Worm (Caenorhabditis elegans): ENCODE data around the gene sru-3.
A peak's percentile ranks its signal among the peaks of the same experiment; 100 is the strongest.

Gene sru-3

DNA sequence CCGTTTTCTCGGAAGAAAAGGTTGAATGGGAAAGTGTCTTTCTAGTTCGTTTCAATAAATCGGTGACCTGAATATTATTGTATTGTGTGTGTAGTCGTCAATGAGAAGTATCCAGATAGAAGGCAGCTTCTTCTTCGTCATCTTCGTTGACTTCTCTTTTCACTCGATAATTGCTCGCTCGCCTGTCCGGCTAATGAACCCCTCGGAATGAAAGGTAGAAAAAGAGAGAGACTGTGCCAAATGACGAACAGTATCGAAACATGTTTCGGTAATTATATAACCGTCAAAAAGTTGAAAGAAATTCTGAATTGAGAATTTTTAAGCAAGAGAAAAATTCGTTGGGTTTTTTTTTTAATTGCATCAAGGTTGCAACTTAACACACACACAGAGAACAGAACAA, 39.0 kb upstream of the sru-3 start, which contains the start of gene cutl-17:
Gene cutl-17 (minus strand): TSS at position 101 of the 400 bp plus-strand sequence.
- TF ChIP-seq nhr-10 (tag; optimal IDR thresholded peaks at IDR 0.05): no peak
- no peak for TF ChIP-seq nhr-77 (tag; optimal IDR thresholded peaks at IDR 0.05)

DNA sequence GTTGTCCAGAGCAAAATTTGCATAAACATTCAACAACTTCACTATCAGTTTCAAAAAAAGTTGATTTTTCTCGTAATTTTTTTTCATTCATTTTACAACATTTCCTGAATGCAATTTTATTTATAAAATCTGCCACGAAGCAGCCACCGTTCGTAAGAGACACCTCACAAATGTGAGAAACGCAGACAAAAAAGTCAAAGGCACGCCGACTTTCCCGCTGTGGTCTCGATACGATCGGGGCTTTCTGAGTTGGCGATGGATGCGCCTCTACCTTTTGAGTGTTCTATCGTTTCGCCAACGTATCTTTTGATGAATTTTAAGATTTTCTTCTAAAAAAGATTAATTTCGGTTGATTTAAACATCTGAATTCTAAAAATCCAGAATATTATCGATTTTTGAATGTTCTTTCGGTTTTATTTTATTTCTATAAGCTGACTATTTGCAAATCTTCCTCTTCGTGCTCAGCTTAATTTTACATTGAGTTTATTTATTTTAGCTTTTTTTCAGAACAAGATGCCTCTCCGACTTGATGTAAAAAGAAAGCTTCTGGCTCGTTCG, 37.1 kb upstream of the sru-3 start, which contains the start of gene copb-2:
Gene copb-2 (plus strand): TSS at position 508 of the 558 bp plus-strand sequence.
- TF ChIP-seq ztf-11 (tag; optimal IDR thresholded peaks at IDR 0.05): no peak
- peak; percentile 20 for TF ChIP-seq sma-3 (GFP tag; optimal IDR thresholded peaks at IDR 0.05)
- no peak for TF ChIP-seq elt-1 (tag; optimal IDR thresholded peaks at IDR 0.05)
- TF ChIP-seq unc-62 (GFP tag; optimal IDR thresholded peaks at IDR 0.05): no peak
- peak; percentile 93 for TF ChIP-seq crh-2 (tag; optimal IDR thresholded peaks at IDR 0.05)
- TF ChIP-seq R02D3.7 (tag; optimal IDR thresholded peaks at IDR 0.05): no peak
- peak; percentile 55 for TF ChIP-seq lin-11 (tag; optimal IDR thresholded peaks at IDR 0.05)
- peak; percentile 36 for TF ChIP-seq sma-9 (GFP tag; optimal IDR thresholded peaks at IDR 0.05)
- no peak for TF ChIP-seq sma-9 (tag; optimal IDR thresholded peaks at IDR 0.05)
- peak; percentile 4 for TF ChIP-seq sem-4 (tag; optimal IDR thresholded peaks at IDR 0.05)
- TF ChIP-seq ztf-1 (GFP tag; conservative IDR thresholded peaks at IDR 0.05): no peak
- peak; percentile 68 for TF ChIP-seq lin-13 (GFP tag; optimal IDR thresholded peaks at IDR 0.05)
- no peak for TF ChIP-seq egl-27 (tag; optimal IDR thresholded peaks at IDR 0.05)
- TF ChIP-seq unc-39 (tag; optimal IDR thresholded peaks at IDR 0.05): no peak
- no peak for TF ChIP-seq nhr-77 (tag; optimal IDR thresholded peaks at IDR 0.05)
- TF ChIP-seq lsy-2 (tag; optimal IDR thresholded peaks at IDR 0.05): peak; percentile 17 to 84
- TF ChIP-seq C34F6.9 (tag; optimal IDR thresholded peaks at IDR 0.05): peak; percentile 79
- TF ChIP-seq nhr-129 (tag; optimal IDR thresholded peaks at IDR 0.05): peak; percentile 28
- TF ChIP-seq nhr-237 (tag; optimal IDR thresholded peaks at IDR 0.05): no peak
- peak; percentile 85 for TF ChIP-seq unc-55 (GFP tag; optimal IDR thresholded peaks at IDR 0.05)
- no peak for TF ChIP-seq lin-39 (tag; optimal IDR thresholded peaks at IDR 0.05)
- TF ChIP-seq F13H6.1 (tag; optimal IDR thresholded peaks at IDR 0.05): no peak
- peak; percentile 20 for TF ChIP-seq fos-1 (tag; optimal IDR thresholded peaks at IDR 0.05)
- TF ChIP-seq skn-1 (tag; optimal IDR thresholded peaks at IDR 0.05): no peak
- TF ChIP-seq ceh-82 (tag; optimal IDR thresholded peaks at IDR 0.05): no peak
- no peak for TF ChIP-seq blmp-1 (tag; optimal IDR thresholded peaks at IDR 0.05; ENCODE audit: insufficient read depth)
- TF ChIP-seq ama-1 (optimal IDR thresholded peaks at IDR 0.05): peak; percentile 12
- no peak for TF ChIP-seq ceh-16 (tag; optimal IDR thresholded peaks at IDR 0.05)
- peak; percentile 67 for TF ChIP-seq snpc-4 (tag; optimal IDR thresholded peaks at IDR 0.05)
- TF ChIP-seq mbf-1 (tag; optimal IDR thresholded peaks at IDR 0.05): no peak
- TF ChIP-seq zag-1 (tag; optimal IDR thresholded peaks at IDR 0.05): no peak
- TF ChIP-seq gmeb-1 (tag; optimal IDR thresholded peaks at IDR 0.05): peak; percentile 71
- no peak for TF ChIP-seq nhr-6 (tag; optimal IDR thresholded peaks at IDR 0.05)
- no peak for TF ChIP-seq ZK546.5 (tag; optimal IDR thresholded peaks at IDR 0.05)
- no peak for TF ChIP-seq mdl-1 (tag; optimal IDR thresholded peaks at IDR 0.05)
- TF ChIP-seq alr-1 (tag; optimal IDR thresholded peaks at IDR 0.05): no peak
- no peak for TF ChIP-seq nhr-12 (tag; optimal IDR thresholded peaks at IDR 0.05)
- peak; percentile 36 for TF ChIP-seq nhr-25 (tag; optimal IDR thresholded peaks at IDR 0.05)

DNA sequence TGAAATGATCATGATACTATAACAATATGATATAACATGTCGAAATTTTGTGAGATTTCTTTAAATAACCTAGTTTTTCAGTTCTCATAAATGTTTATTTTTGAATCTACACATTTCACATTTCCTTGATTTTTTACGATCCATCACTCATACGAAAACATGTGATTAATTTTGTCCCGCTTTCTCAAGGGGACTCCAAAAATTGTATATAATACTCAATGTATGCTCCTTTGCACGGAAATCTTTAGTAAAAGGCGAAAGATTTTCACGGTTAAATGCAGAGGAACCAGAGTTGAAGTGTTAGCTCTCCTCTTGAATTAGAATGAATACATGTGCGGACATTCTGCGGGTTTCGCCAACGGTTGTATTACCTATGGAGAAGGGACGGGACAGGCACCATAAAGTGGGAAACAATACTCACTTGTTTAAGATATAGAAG, 32.0 kb upstream of the sru-3 start:
- no peak for TF ChIP-seq ceh-16 (tag; optimal IDR thresholded peaks at IDR 0.05)
- peak; percentile 20 for TF ChIP-seq ama-1 (optimal IDR thresholded peaks at IDR 0.05)
- TF ChIP-seq snpc-4 (tag; optimal IDR thresholded peaks at IDR 0.05): peak; percentile 78

ce11 chrIV:9467418-9467817, 29.0 kb upstream of the sru-3 start, which contains the start of gene F38E11.6:
Gene F38E11.6, minus strand, starts transcription at chrIV:9467518.
- TF ChIP-seq snpc-4 (tag; optimal IDR thresholded peaks at IDR 0.05) (no peak), blmp-1 (tag; optimal IDR thresholded peaks at IDR 0.05; ENCODE audit: insufficient read depth) (no peak), nhr-11 (tag; optimal IDR thresholded peaks at IDR 0.05) (no peak), mab-5 (tag; optimal IDR thresholded peaks at IDR 0.05) (no peak), peb-1 (tag; optimal IDR thresholded peaks at IDR 0.05) (no peak), nhr-21 (tag; optimal IDR thresholded peaks at IDR 0.05) (no peak), F13H6.1 (tag; optimal IDR thresholded peaks at IDR 0.05) (no peak)

Data from whole organism, L2 larva.